Fruit fly (Drosophila melanogaster): ENCODE measurements around the gene CG15432.

CG15432 gene

dm6 chr2L:4452798-4453197 lies 10.7 kb downstream of the CG15432 start, which contains the start of gene CG15439:
CG15439 (minus strand) TSS chr2L:4453038.
- TF ChIP-seq noc (tag; optimal IDR thresholded peaks at IDR 0.05) = no peak

- TF ChIP-seq noc (tag; optimal IDR thresholded peaks at IDR 0.05) = no peak
These were observed 12.0 kb downstream of the CG15432 start, which contains the start of the genes Secp43 and ND-B8 for dm6 chr2L:4454009-4454689. Secp43 (minus strand) TSS chr2L:4454453. ND-B8 (plus strand) TSS chr2L:4454626.

DNA sequence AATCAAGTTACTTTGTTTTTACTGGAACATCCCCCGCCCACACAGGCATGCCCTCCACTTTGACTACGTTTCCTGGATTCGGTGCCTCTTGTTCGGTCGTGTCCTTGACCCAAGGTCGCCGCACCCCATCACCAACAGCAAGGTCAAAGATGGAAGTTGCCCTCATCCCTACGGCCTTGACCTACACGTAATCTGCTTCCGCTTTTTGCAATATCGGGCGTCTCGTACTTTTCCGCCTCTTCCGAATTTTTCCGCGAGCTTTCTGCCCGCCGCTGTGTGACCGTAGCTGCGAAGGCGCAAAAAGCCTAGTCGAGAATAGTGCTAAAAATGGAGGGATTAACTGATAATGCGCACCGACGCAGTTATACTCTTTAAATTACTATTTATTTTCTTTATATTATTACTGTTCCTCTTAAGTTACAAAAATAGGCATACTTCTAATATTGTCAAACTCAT lies 14.4 kb downstream of the CG15432 start, which contains the start of gene Gs1l:
Gene Gs1l (minus strand): TSS at position 269 of the 456 bp plus-strand sequence.
- TF ChIP-seq noc (tag; optimal IDR thresholded peaks at IDR 0.05) = no peak

- TF ChIP-seq noc (tag; optimal IDR thresholded peaks at IDR 0.05) = peak; percentile 45
These were observed 16.3 kb downstream of the CG15432 start, which contains the start of gene RpL27A for dm6 chr2L:4458119-4459056. RpL27A (minus strand) TSS chr2L:4458364.

DNA sequence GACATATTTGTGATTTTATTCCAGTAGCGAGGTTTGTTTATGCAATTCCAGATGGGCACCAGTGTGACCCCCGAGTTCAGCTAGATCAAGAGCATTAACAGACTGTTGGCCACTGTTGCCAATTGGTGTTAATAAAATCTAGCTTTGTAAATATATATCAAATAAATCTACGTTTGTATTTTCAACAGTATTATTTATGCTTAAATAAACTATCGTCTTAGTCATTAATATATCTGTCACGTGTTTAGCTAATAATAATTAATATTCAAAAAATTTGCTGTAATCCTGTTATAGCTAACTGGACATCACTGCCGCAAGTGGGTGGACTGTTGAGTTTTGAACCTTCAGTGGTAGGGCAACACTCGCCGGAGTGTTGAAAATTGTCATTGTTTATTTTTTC lies 17.4 kb downstream of the CG15432 start, which contains the start of the genes mRpL27 and CG15435:
Gene mRpL27 (minus strand): TSS at position 96 of the 400 bp plus-strand sequence.
Gene CG15435 (plus strand): TSS at position 187 of the 400 bp plus-strand sequence.
- peak; percentile 56 for TF ChIP-seq noc (tag; optimal IDR thresholded peaks at IDR 0.05)

DNA sequence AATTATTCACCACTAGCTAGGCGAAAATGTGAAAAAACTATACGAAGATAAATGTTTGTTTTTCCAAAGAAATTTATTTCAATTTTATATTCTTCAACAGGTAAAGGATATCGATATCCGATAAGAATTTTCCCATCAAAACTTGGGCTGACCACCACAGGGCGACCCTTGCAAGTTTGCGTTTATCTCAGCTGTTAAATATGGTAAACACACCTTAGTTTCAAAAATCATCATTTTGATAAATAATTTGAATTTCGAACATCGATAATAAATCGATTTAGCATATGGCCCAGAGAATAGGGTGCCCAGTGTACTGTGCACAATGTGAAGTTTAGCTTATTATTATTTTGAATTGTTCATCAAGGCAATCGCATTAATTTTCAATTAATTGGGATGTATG lies 21.2 kb downstream of the CG15432 start, which contains the start of the genes CG15443 and Paris:
Gene CG15443 (minus strand): TSS at position 125 of the 400 bp plus-strand sequence.
Gene Paris (plus strand): TSS at position 289 of the 400 bp plus-strand sequence.
- no peak for TF ChIP-seq noc (tag; optimal IDR thresholded peaks at IDR 0.05)

- no peak for TF ChIP-seq noc (tag; optimal IDR thresholded peaks at IDR 0.05)
These were observed 22.8 kb downstream of the CG15432 start, which contains the start of gene FIG4 for dm6 chr2L:4464946-4465345. FIG4 (plus strand) TSS chr2L:4465174.

dm6 chr2L:4475422-4475821 lies 33.3 kb downstream of the CG15432 start:
- peak; percentile 78 for TF ChIP-seq noc (tag; optimal IDR thresholded peaks at IDR 0.05)

DNA sequence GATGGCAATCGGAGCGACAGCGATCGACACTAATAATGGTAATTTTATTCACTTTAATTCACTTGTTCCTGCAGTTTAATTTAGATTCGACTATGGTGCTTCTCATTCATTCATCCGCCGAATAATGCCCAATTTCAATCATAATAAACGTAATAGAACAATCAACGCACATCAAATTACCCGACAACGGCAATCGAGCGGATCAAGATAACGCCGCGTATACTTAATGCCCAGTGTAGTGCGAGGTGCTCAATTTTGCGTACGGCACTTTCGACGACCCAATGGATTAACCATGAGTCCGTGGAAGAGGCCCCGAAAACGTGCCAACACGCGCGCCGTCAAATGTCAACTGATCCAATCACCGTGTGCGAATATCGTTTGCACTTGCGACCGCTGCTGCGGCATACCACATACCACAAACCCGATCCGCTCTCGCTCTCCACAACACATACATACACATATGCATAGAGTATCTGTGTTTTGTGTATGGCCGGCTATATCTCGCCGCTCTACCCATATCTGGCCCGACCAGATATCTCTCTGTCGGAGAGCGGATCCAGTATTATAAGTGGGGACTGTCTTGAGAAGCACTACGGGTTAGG lies 34.7 kb downstream of the CG15432 start, which contains the start of gene ine:
Gene ine (minus strand): TSS at position 351 of the 602 bp plus-strand sequence.
- peak; percentile 2 for TF ChIP-seq noc (tag; optimal IDR thresholded peaks at IDR 0.05)

- no peak for TF ChIP-seq noc (tag; optimal IDR thresholded peaks at IDR 0.05)
These were observed 35.9 kb downstream of the CG15432 start for dm6 chr2L:4477978-4478377.
